Worm (Caenorhabditis elegans): ENCODE data around the gene btb-22.

btb-22 gene

DNA sequence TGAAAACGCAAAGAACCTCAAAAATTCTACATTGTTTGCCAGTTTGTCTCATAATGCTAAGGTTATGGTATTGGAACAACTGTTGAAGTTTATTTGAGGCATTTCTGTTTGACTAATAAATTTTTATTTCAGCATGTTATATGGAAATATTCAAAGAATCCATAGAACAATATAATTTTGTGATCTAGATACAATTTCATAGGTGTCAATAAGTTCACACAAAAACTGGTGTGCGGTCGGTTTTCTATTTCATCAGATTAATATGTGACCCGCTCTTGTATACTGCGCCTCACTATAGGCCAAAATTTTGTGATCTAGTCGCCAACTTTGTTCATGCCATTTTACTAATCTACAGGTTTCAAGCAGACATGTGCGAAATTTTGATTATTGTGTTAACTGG is at the start of gene btb-22:
btb-22 (plus strand) TSS at position 301 of the 400 bp plus-strand sequence.
- TF ChIP-seq tra-4 (tag; optimal IDR thresholded peaks at IDR 0.05) (no peak), ama-1 (optimal IDR thresholded peaks at IDR 0.05) (no peak), hmg-4 (GFP tag; optimal IDR thresholded peaks at IDR 0.05) (no peak), B0310.2 (tag; optimal IDR thresholded peaks at IDR 0.05) (no peak), hnd-1 (tag; optimal IDR thresholded peaks at IDR 0.05) (no peak), flt-1 (GFP tag; IDR thresholded peaks at IDR 0.05) (no peak)

DNA sequence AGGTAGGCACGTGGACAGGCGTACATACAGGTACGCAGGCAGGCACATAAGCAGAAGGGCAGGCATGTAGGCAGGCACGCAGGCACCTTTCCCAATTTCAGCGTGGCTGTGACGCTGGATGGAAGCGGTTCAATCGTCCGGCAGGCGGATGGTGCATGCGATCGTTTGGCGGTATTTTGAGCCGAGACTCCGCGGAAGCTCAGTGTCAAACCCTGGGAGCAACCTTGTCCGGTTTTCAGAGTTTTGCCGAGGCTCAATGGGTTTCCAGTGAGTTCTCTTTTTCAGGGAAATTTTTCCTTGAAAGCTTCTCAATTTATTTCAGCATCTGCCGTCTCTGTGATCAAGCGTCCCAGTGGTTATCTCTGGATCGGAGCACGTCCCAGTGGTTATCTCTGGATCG is 49.4 kb upstream of the btb-22 start:
- no peak for TF ChIP-seq sea-1 (GFP tag; conservative IDR thresholded peaks at IDR 0.05)
- TF ChIP-seq tbx-37 (GFP tag; conservative IDR thresholded peaks at IDR 0.05) = no peak
- TF ChIP-seq pes-1 (GFP tag; IDR thresholded peaks at IDR 0.05) = no peak
- no peak for TF ChIP-seq scrt-1 (GFP tag; IDR thresholded peaks at IDR 0.05)
- no peak for TF ChIP-seq ets-7 (tag; optimal IDR thresholded peaks at IDR 0.05)
- no peak for TF ChIP-seq ama-1 (optimal IDR thresholded peaks at IDR 0.05)
- TF ChIP-seq B0310.2 (tag; optimal IDR thresholded peaks at IDR 0.05) = no peak
- TF ChIP-seq tbx-11 (GFP tag; IDR thresholded peaks at IDR 0.05) = no peak
- no peak for TF ChIP-seq aly-1 (tag; optimal IDR thresholded peaks at IDR 0.05)

DNA sequence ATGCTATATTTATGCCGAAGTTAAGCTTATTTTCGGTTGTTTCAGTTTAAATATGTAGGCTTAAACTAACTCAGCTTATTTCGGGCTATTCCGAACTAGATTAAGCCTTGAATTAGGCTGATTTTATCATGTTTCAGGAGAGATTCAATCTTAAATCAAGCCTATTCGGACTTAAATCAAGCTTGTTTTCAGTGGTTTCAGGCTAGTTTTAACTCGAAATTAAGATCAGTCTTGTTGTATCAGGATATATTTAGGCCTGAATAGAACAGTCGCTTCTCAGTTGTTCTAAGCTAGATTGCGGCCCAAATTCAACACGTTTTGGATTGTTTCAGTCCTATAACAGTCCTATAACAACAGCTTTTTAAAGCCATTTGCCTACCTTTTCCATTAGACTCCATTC is 47.8 kb upstream of the btb-22 start:
- TF ChIP-seq tbx-37 (GFP tag; conservative IDR thresholded peaks at IDR 0.05) = no peak
- no peak for TF ChIP-seq hmbx-1 (tag; optimal IDR thresholded peaks at IDR 0.05)
- TF ChIP-seq flt-1 (GFP tag; IDR thresholded peaks at IDR 0.05) = no peak
- TF ChIP-seq tbx-11 (GFP tag; IDR thresholded peaks at IDR 0.05) = no peak
- TF ChIP-seq tra-4 (tag; optimal IDR thresholded peaks at IDR 0.05) = no peak
- TF ChIP-seq aly-1 (tag; optimal IDR thresholded peaks at IDR 0.05) = no peak
- TF ChIP-seq hnd-1 (tag; optimal IDR thresholded peaks at IDR 0.05) = no peak
- TF ChIP-seq scrt-1 (GFP tag; IDR thresholded peaks at IDR 0.05) = no peak
- TF ChIP-seq ceh-36 (tag; optimal IDR thresholded peaks at IDR 0.05) = no peak
- TF ChIP-seq ceh-13 (GFP tag; optimal IDR thresholded peaks at IDR 0.05) = no peak
- no peak for TF ChIP-seq pes-1 (GFP tag; IDR thresholded peaks at IDR 0.05)
- no peak for TF ChIP-seq F13C5.2 (tag; optimal IDR thresholded peaks at IDR 0.05)
- TF ChIP-seq sea-1 (GFP tag; conservative IDR thresholded peaks at IDR 0.05) = no peak
- TF ChIP-seq B0310.2 (tag; optimal IDR thresholded peaks at IDR 0.05) = no peak
- no peak for TF ChIP-seq ets-7 (tag; optimal IDR thresholded peaks at IDR 0.05)
- TF ChIP-seq hmg-4 (GFP tag; optimal IDR thresholded peaks at IDR 0.05) = no peak
- no peak for TF ChIP-seq ama-1 (optimal IDR thresholded peaks at IDR 0.05)

DNA sequence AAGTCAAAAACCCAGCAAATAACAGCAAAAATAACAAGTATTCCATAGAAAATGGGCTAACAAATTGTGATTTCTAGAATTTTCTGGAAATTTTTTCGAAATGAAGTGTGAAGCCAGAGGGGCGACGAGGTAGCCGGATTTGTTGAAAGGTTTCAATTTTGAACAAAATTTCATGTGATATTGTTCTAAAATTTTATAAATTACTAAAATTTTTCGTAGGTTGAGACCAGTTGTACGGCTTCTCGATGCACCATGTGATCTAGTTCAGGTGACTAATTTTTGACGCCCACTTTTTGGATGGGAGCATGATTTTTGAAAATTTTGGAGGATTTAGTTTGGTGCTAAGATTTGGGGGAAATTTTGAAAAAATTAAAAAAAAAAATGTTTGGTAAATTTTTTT is 40.3 kb upstream of the btb-22 start, which contains the start of gene gcy-19:
gcy-19 (minus strand) TSS at position 101 of the 400 bp plus-strand sequence.
- TF ChIP-seq pes-1 (GFP tag; IDR thresholded peaks at IDR 0.05) (no peak), hmg-4 (GFP tag; optimal IDR thresholded peaks at IDR 0.05) (no peak), tra-4 (tag; optimal IDR thresholded peaks at IDR 0.05) (no peak), scrt-1 (GFP tag; IDR thresholded peaks at IDR 0.05) (no peak), tbx-37 (GFP tag; conservative IDR thresholded peaks at IDR 0.05) (no peak)

DNA sequence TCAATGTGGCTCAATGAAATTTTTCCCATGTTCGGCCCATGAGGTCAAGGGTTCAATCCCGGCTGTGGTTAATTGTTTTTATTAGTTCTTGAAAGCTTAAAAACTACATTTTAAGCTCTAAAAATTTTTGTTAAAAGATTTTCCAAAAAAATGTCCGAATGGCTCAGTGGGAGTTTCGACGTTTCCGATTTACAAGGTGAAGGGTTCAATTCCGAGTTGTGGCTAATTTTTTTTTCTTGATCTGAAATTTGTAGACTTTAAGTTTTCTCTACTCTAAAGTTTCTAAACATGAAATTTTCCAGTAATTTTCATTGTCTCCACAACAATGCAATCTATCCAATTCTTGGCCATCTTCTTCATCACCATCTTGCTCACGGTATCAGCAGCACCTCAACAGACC is 37.1 kb upstream of the btb-22 start, which contains the start of gene F02E11.2:
F02E11.2 (plus strand) TSS at position 301 of the 400 bp plus-strand sequence.
- no peak for TF ChIP-seq hmbx-1 (tag; optimal IDR thresholded peaks at IDR 0.05)
- TF ChIP-seq ama-1 (optimal IDR thresholded peaks at IDR 0.05) = no peak
- TF ChIP-seq F13C5.2 (tag; optimal IDR thresholded peaks at IDR 0.05) = no peak
- no peak for TF ChIP-seq sea-1 (GFP tag; conservative IDR thresholded peaks at IDR 0.05)
- TF ChIP-seq aly-1 (tag; optimal IDR thresholded peaks at IDR 0.05) = no peak
- no peak for TF ChIP-seq flt-1 (GFP tag; IDR thresholded peaks at IDR 0.05)
- no peak for TF ChIP-seq ets-7 (tag; optimal IDR thresholded peaks at IDR 0.05)
- TF ChIP-seq pes-1 (GFP tag; IDR thresholded peaks at IDR 0.05) = no peak
- TF ChIP-seq tbx-11 (GFP tag; IDR thresholded peaks at IDR 0.05) = no peak
- no peak for TF ChIP-seq tra-4 (tag; optimal IDR thresholded peaks at IDR 0.05)
- no peak for TF ChIP-seq scrt-1 (GFP tag; IDR thresholded peaks at IDR 0.05)
- TF ChIP-seq ceh-36 (tag; optimal IDR thresholded peaks at IDR 0.05) = no peak
- no peak for TF ChIP-seq ceh-13 (GFP tag; optimal IDR thresholded peaks at IDR 0.05)
- TF ChIP-seq hnd-1 (tag; optimal IDR thresholded peaks at IDR 0.05) = no peak
- no peak for TF ChIP-seq B0310.2 (tag; optimal IDR thresholded peaks at IDR 0.05)
- no peak for TF ChIP-seq hmg-4 (GFP tag; optimal IDR thresholded peaks at IDR 0.05)
- TF ChIP-seq tbx-37 (GFP tag; conservative IDR thresholded peaks at IDR 0.05) = no peak

DNA sequence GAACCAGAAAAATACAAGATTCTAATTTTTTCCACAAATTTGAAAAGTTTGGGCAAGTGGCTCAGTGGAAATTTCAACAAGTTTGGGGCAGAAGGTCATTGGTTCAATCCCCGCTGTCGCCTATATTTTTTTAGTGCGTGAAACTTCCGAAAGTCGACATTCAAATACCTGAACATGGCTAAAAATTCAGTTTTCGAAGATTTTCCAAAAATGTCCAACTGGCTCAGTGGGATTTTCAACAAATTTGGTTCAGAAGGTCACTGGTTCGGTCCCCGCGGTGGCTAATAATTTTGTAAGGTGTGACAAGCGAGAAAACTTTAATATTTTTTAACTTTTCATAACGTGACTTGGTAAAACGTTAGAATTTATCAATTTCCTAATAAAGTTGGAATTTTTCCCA is 34.9 kb upstream of the btb-22 start:
- TF ChIP-seq hmbx-1 (tag; optimal IDR thresholded peaks at IDR 0.05) (no peak), tbx-37 (GFP tag; conservative IDR thresholded peaks at IDR 0.05) (no peak), scrt-1 (GFP tag; IDR thresholded peaks at IDR 0.05) (no peak), tbx-11 (GFP tag; IDR thresholded peaks at IDR 0.05) (no peak)

DNA sequence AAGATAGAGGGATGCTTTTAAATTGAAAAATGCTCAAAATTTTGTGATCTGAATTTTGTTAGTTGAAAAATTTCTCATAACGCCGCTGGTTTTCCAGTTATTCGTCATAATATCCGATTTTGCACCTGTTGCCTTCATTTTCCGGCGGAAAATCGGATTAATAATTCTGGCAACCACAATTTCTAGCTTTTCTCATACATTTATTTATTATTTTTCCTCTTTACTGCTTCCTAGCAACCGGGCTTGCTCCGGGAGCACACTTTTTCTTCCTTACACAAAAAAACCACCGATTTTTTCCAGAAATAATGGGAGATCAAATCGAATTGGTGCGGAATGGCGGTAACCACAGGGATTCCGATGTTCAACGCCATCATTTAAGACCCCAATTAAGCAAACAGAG is 32.2 kb upstream of the btb-22 start, which contains the start of gene F02E11.7:
F02E11.7 (plus strand) TSS at position 301 of the 400 bp plus-strand sequence.
- TF ChIP-seq tbx-11 (GFP tag; IDR thresholded peaks at IDR 0.05) (no peak), hnd-1 (tag; optimal IDR thresholded peaks at IDR 0.05) (no peak), ceh-13 (GFP tag; optimal IDR thresholded peaks at IDR 0.05) (no peak), tra-4 (tag; optimal IDR thresholded peaks at IDR 0.05) (no peak), ets-7 (tag; optimal IDR thresholded peaks at IDR 0.05) (no peak), B0310.2 (tag; optimal IDR thresholded peaks at IDR 0.05) (no peak), ama-1 (optimal IDR thresholded peaks at IDR 0.05) (no peak), hmbx-1 (tag; optimal IDR thresholded peaks at IDR 0.05) (no peak), tbx-37 (GFP tag; conservative IDR thresholded peaks at IDR 0.05) (no peak), hmg-4 (GFP tag; optimal IDR thresholded peaks at IDR 0.05) (no peak)

DNA sequence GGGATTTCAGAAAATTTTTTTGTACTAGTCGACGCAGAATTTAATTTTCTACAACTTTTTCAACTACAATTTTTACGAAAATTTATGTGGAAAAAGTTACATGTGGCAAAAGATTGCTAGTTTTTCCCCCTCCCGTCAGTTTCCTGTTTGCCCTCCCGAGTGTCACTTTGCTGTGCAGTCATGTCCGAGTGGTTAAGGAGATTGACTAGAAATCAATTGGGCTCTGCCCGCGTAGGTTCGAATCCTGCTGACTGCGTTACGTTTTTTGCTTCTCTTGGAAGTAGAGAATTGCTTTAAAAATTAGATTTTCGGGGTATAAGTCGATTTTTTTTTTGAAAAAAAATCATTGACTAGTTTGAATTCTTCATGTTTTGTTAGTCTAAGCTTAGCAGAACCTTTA is 31.7 kb upstream of the btb-22 start:
- peak; percentile 1 for TF ChIP-seq hnd-1 (tag; optimal IDR thresholded peaks at IDR 0.05)
- no peak for TF ChIP-seq ceh-36 (tag; optimal IDR thresholded peaks at IDR 0.05)
- no peak for TF ChIP-seq tbx-37 (GFP tag; conservative IDR thresholded peaks at IDR 0.05)
- no peak for TF ChIP-seq tra-4 (tag; optimal IDR thresholded peaks at IDR 0.05)
- no peak for TF ChIP-seq hmbx-1 (tag; optimal IDR thresholded peaks at IDR 0.05)
- TF ChIP-seq ceh-13 (GFP tag; optimal IDR thresholded peaks at IDR 0.05) = peak; percentile 49
- peak; percentile 60; the same call in 1 of the 2 replicates for TF ChIP-seq flt-1 (GFP tag; IDR thresholded peaks at IDR 0.05)
- TF ChIP-seq sea-1 (GFP tag; conservative IDR thresholded peaks at IDR 0.05) = no peak
- peak; percentile 58 for TF ChIP-seq tbx-11 (GFP tag; IDR thresholded peaks at IDR 0.05)
- no peak for TF ChIP-seq F13C5.2 (tag; optimal IDR thresholded peaks at IDR 0.05)
- TF ChIP-seq ama-1 (optimal IDR thresholded peaks at IDR 0.05) = no peak
- TF ChIP-seq aly-1 (tag; optimal IDR thresholded peaks at IDR 0.05) = no peak
- TF ChIP-seq hmg-4 (GFP tag; optimal IDR thresholded peaks at IDR 0.05) = no peak
- TF ChIP-seq B0310.2 (tag; optimal IDR thresholded peaks at IDR 0.05) = no peak
- TF ChIP-seq pes-1 (GFP tag; IDR thresholded peaks at IDR 0.05) = peak; percentile 82
- TF ChIP-seq scrt-1 (GFP tag; IDR thresholded peaks at IDR 0.05) = 0 out of 2 replicates have a peak, but pooled peaks have one; percentile 19
- no peak for TF ChIP-seq ets-7 (tag; optimal IDR thresholded peaks at IDR 0.05)

All from whole organism, early embryonic.